Worm (Caenorhabditis elegans) whole organism, young adult: ENCODE data around the gene Y57E12AL.2.

Experiments
- B0019.2 ChIP-seq: fragments of 200-800 bp; sonication (Bioruptor generic); conservative IDR thresholded peaks from 2 replicates; pipeline ENCODE4 v1.3.6; 2022; ENCODE audit warnings: missing genetic modification reagents, missing genetic modification characterization, missing compliant biosample characterization
- B0336.3 ChIP-seq: fragments of 200-800 bp; sonication (Bioruptor generic); IDR thresholded peaks from 2 replicates; pipeline ENCODE4 v1.3.6; 2022; ENCODE audit warnings: missing genetic modification characterization, missing compliant biosample characterization
- C17E4.6 ChIP-seq: fragments of 200-800 bp; sonication (Bioruptor generic); IDR thresholded peaks from 2 replicates; pipeline ENCODE4 v1.3.6; 2022; ENCODE audit warnings: missing genetic modification reagents, missing genetic modification characterization, missing compliant biosample characterization
- F22D6.2 ChIP-seq: sonication (generic microtip); optimal IDR thresholded peaks from 2 replicates; lab custom pipeline; 2016; ENCODE audit warnings: mild to moderate bottlenecking, missing genetic modification characterization, missing compliant biosample characterization
- F23B12.7 ChIP-seq: sonication (generic microtip); optimal IDR thresholded peaks from 2 replicates; lab custom pipeline; 2017; ENCODE audit warnings: missing genetic modification characterization, mild to moderate bottlenecking, missing compliant biosample characterization, antibody characterized with exemption, moderate library complexity; ENCODE audit not compliant: insufficient read depth
- F33H1.4 ChIP-seq: fragments of 200-800 bp; sonication (Bioruptor generic); IDR thresholded peaks from 2 replicates; pipeline ENCODE4 v1.3.6; 2022; ENCODE audit warnings: missing genetic modification reagents, missing genetic modification characterization, missing compliant biosample characterization
- F52B5.7 ChIP-seq: sonication (generic microtip); optimal IDR thresholded peaks from 2 replicates; lab custom pipeline; 2016; ENCODE audit warnings: mild to moderate bottlenecking, missing genetic modification characterization, missing compliant biosample characterization
- Y53G8AR.9 ChIP-seq: fragments of 200-800 bp; sonication (Bioruptor generic); conservative IDR thresholded peaks from 2 replicates; pipeline ENCODE4 v1.3.6; 2022; ENCODE audit warnings: missing genetic modification reagents, missing genetic modification characterization, missing compliant biosample characterization
- Y67H2A.10 ChIP-seq: fragments of 200-800 bp; sonication (Bioruptor generic); conservative IDR thresholded peaks from 2 replicates; pipeline ENCODE4 v1.3.6; 2022; ENCODE audit warnings: missing genetic modification reagents, missing genetic modification characterization, missing compliant biosample characterization
- Y95B8A.8 ChIP-seq: fragments of 200-800 bp; sonication (Bioruptor generic); IDR thresholded peaks from 2 replicates; pipeline ENCODE4 v1.3.6; 2022; ENCODE audit warnings: missing genetic modification reagents, missing genetic modification characterization, missing compliant biosample characterization
- akir-1 ChIP-seq: fragments of 200-800 bp; sonication (Bioruptor generic); optimal IDR thresholded peaks from 2 replicates; lab custom pipeline; 2018; ENCODE audit warnings: mild to moderate bottlenecking, missing genetic modification characterization, moderate library complexity, missing compliant biosample characterization
- aptf-3 ChIP-seq: fragments of 200-800 bp; sonication (Bioruptor generic); IDR thresholded peaks from 2 replicates; pipeline ENCODE4 v1.3.6; 2022; ENCODE audit warnings: missing genetic modification characterization, missing compliant biosample characterization
- athp-1 ChIP-seq: sonication (generic microtip); optimal IDR thresholded peaks from 2 replicates; lab custom pipeline; 2017; ENCODE audit warnings: mild to moderate bottlenecking, missing genetic modification characterization, missing compliant biosample characterization
- attf-5 ChIP-seq: fragments of 200-800 bp; sonication (Bioruptor generic); optimal IDR thresholded peaks from 2 replicates; lab custom pipeline; 2018; ENCODE audit warnings: mild to moderate bottlenecking, missing genetic modification characterization, missing compliant biosample characterization
- cebp-1 ChIP-seq, 2 experiments: fragments of 200-800 bp in 1 of 2; sonication (Bioruptor generic) in 1 of 2; sonication (generic microtip) in 1 of 2; IDR thresholded peaks in 1 of 2; optimal IDR thresholded peaks in 1 of 2; 2 replicates each; pipeline versions ENCODE4 v1.3.6 to Lab custom; 2017 to 2022; ENCODE audit warnings: missing compliant biosample characterization in 2 of 2, missing genetic modification characterization in 2 of 2, mild to moderate bottlenecking in 1 of 2, missing genetic modification reagents in 1 of 2, moderate library complexity in 1 of 2
- ceh-100 ChIP-seq: fragments of 200-800 bp; sonication (Bioruptor generic); IDR thresholded peaks from 2 replicates; pipeline ENCODE4 v1.3.6; 2022; ENCODE audit warnings: missing genetic modification reagents, missing genetic modification characterization, missing compliant biosample characterization
- dox-1 ChIP-seq: fragments of 200-800 bp; sonication (Bioruptor generic); IDR thresholded peaks from 2 replicates; pipeline ENCODE4 v1.3.6; 2022; ENCODE audit warnings: missing genetic modification reagents, missing genetic modification characterization, missing compliant biosample characterization
- efl-1 ChIP-seq: fragments of 150-350 bp; optimal IDR thresholded peaks from 2 replicates; lab custom pipeline; 2014; ENCODE audit warnings: missing biosample characterization, missing genetic modification reagents, missing genetic modification characterization
- egl-18 ChIP-seq: fragments of 200-800 bp; sonication (Bioruptor generic); IDR thresholded peaks from 2 replicates; pipeline ENCODE4 v1.3.6; 2022; ENCODE audit warnings: missing genetic modification reagents, missing genetic modification characterization, missing compliant biosample characterization
- ets-4 ChIP-seq: fragments of 200-800 bp; sonication (Bioruptor generic); optimal IDR thresholded peaks from 2 replicates; lab custom pipeline; 2018; ENCODE audit warnings: mild to moderate bottlenecking, missing genetic modification characterization, missing compliant biosample characterization
- gei-17 ChIP-seq: fragments of 200-800 bp; sonication (Bioruptor generic); optimal IDR thresholded peaks from 2 replicates; lab custom pipeline; 2018; ENCODE audit warnings: mild to moderate bottlenecking, missing genetic modification characterization, missing compliant biosample characterization
- lag-1 ChIP-seq: fragments of 200-800 bp; sonication (Bioruptor generic); IDR thresholded peaks from 2 replicates; pipeline ENCODE4 v1.3.6; 2022; ENCODE audit warnings: missing genetic modification reagents, missing genetic modification characterization, missing compliant biosample characterization
- lin-35 ChIP-seq, 3 experiments: fragments of 150-350 bp in 2 of 3; sonication (generic microtip) in 1 of 3; optimal IDR thresholded peaks; 2 replicates each; lab custom pipeline; 2014 to 2018; ENCODE audit warnings: missing biosample characterization in 3 of 3, missing genetic modification characterization in 3 of 3, missing genetic modification reagents in 3 of 3
- lir-1 ChIP-seq: fragments of 200-800 bp; sonication (Bioruptor generic); conservative IDR thresholded peaks from 2 replicates; pipeline ENCODE4 v1.3.6; 2022; ENCODE audit warnings: missing genetic modification reagents, missing genetic modification characterization, missing compliant biosample characterization
- madf-10 ChIP-seq: sonication (generic microtip); optimal IDR thresholded peaks from 2 replicates; lab custom pipeline; 2016; ENCODE audit warnings: mild to moderate bottlenecking, missing genetic modification characterization, missing compliant biosample characterization
- madf-3 ChIP-seq: fragments of 200-800 bp; sonication (Bioruptor generic); IDR thresholded peaks from 2 replicates; pipeline ENCODE4 v1.3.6; 2022; ENCODE audit warnings: missing genetic modification reagents, missing genetic modification characterization, missing compliant biosample characterization
- mes-4 ChIP-seq: sonication (generic microtip); optimal IDR thresholded peaks from 2 replicates; lab custom pipeline; 2016; ENCODE audit warnings: missing genotype, missing genetic modification characterization, missing compliant biosample characterization
- nfya-1 ChIP-seq: sonication (generic microtip); optimal IDR thresholded peaks from 2 replicates; lab custom pipeline; 2017; ENCODE audit warnings: antibody characterized with exemption, missing compliant biosample characterization, missing genetic modification characterization, borderline replicate concordance; ENCODE audit not compliant: insufficient read depth
- nfya-2 ChIP-seq: fragments of 200-800 bp; sonication (Bioruptor generic); IDR thresholded peaks from 2 replicates; pipeline ENCODE4 v1.3.6; 2022; ENCODE audit warnings: missing genetic modification reagents, missing genetic modification characterization, missing compliant biosample characterization
- nhr-179 ChIP-seq: sonication (generic microtip); optimal IDR thresholded peaks from 2 replicates; lab custom pipeline; 2016; ENCODE audit warnings: mild to moderate bottlenecking, missing genetic modification characterization, missing compliant biosample characterization
- pbrm-1 ChIP-seq: fragments of 200-800 bp; sonication (Bioruptor generic); IDR thresholded peaks from 2 replicates; pipeline ENCODE4 v1.3.6; 2022; ENCODE audit warnings: missing genetic modification reagents, missing genetic modification characterization, missing compliant biosample characterization
- pha-4 ChIP-seq: fragments of 150-350 bp; sonication (generic microtip); optimal IDR thresholded peaks from 2 replicates; lab custom pipeline; 2014; ENCODE audit warnings: missing biosample characterization, missing genetic modification reagents, missing genetic modification characterization
- repo-1 ChIP-seq: sonication (generic microtip); optimal IDR thresholded peaks from 2 replicates; lab custom pipeline; 2017; ENCODE audit warnings: mild to moderate bottlenecking, missing genetic modification characterization, missing compliant biosample characterization
- snpc-1.1 ChIP-seq: sonication (generic microtip); optimal IDR thresholded peaks from 2 replicates; lab custom pipeline; 2017; ENCODE audit warnings: missing genetic modification characterization, mild to moderate bottlenecking, missing compliant biosample characterization, antibody characterized with exemption, moderate library complexity, missing genotype, missing genetic modification reagents; ENCODE audit not compliant: insufficient read depth
- snpc-1.3 ChIP-seq: sonication (generic microtip); optimal IDR thresholded peaks from 2 replicates; lab custom pipeline; 2017; ENCODE audit warnings: missing genetic modification characterization, mild to moderate bottlenecking, missing compliant biosample characterization, antibody characterized with exemption, moderate library complexity, missing genotype, missing genetic modification reagents; ENCODE audit not compliant: insufficient read depth
- snpc-3.4 ChIP-seq: sonication (generic microtip); optimal IDR thresholded peaks from 2 replicates; lab custom pipeline; 2017; ENCODE audit warnings: missing genetic modification characterization, mild to moderate bottlenecking, missing compliant biosample characterization, antibody characterized with exemption, moderate library complexity, missing genotype, missing genetic modification reagents
- snpc-4 ChIP-seq, 5 experiments: fragments of 150-350 bp in 1 of 5; sonication (generic microtip) in 4 of 5; optimal IDR thresholded peaks; 2 replicates each; lab custom pipeline; 2014 to 2018; ENCODE audit warnings: missing genetic modification characterization in 5 of 5, missing biosample characterization in 3 of 5, antibody characterized with exemption in 2 of 5, mild to moderate bottlenecking in 2 of 5, missing compliant biosample characterization in 2 of 5, missing genotype in 2 of 5, moderate library complexity in 2 of 5, missing genetic modification reagents in 1 of 5
- somi-1 ChIP-seq: fragments of 200-800 bp; sonication (Bioruptor generic); optimal IDR thresholded peaks from 2 replicates; lab custom pipeline; 2018; ENCODE audit warnings: mild to moderate bottlenecking, missing genetic modification characterization, missing compliant biosample characterization
- tbp1 ChIP-seq: fragments of 200-800 bp; sonication (Bioruptor generic); optimal IDR thresholded peaks from 2 replicates; lab custom pipeline; 2018; ENCODE audit warnings: mild to moderate bottlenecking, missing genetic modification characterization, missing compliant biosample characterization
- tbx-9 ChIP-seq: sonication (generic microtip); optimal IDR thresholded peaks from 2 replicates; lab custom pipeline; 2016; ENCODE audit warnings: borderline replicate concordance, missing genetic modification characterization, inconsistent platforms, missing compliant biosample characterization
- xnd-1 ChIP-seq: sonication (generic microtip); optimal IDR thresholded peaks from 2 replicates; lab custom pipeline; 2016; ENCODE audit warnings: missing genotype, missing genetic modification reagents, missing genetic modification characterization, missing compliant biosample characterization
- zfh-2 ChIP-seq: fragments of 200-800 bp; sonication (Bioruptor generic); conservative IDR thresholded peaks from 2 replicates; pipeline ENCODE4 v1.3.6; 2022; ENCODE audit warnings: missing genetic modification reagents, missing genetic modification characterization, missing compliant biosample characterization
- zim-3 ChIP-seq: sonication (generic microtip); optimal IDR thresholded peaks from 2 replicates; lab custom pipeline; 2017; ENCODE audit warnings: mild to moderate bottlenecking, missing genetic modification characterization, moderate library complexity, missing compliant biosample characterization
- ztf-18 ChIP-seq: sonication (generic microtip); optimal IDR thresholded peaks from 2 replicates; lab custom pipeline; 2016; ENCODE audit warnings: missing genotype, mild to moderate bottlenecking, missing genetic modification characterization, missing compliant biosample characterization
- ztf-28 ChIP-seq: fragments of 200-800 bp; sonication (Bioruptor generic); IDR thresholded peaks from 2 replicates; pipeline ENCODE4 v1.3.6; 2022; ENCODE audit warnings: missing genetic modification reagents, missing genetic modification characterization, missing compliant biosample characterization
- ztf-6 ChIP-seq: fragments of 200-800 bp; sonication (Bioruptor generic); IDR thresholded peaks from 2 replicates; pipeline ENCODE4 v1.3.6; 2022; ENCODE audit warnings: missing genetic modification reagents, missing genetic modification characterization, missing compliant biosample characterization

Gene Y57E12AL.2

DNA sequence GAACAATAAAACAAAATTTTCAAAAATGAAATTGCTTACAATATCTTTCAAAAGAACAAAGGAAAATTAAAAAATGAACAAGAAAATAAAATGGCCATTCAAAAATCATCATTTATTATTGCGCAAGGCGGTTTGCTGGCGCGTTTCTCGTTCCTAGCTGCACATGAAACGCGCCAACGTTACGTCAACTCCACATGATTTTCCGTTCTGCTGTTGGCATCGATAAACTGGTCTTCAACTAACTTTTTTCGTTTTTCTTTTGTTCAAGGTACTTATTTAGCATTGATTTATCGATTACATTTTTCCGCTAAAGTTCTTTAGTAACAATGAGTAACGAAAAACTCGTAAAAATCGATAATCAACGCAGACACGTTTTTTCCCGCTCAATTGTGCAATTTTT is 2.5 kb downstream of the Y57E12AL.2 start, which contains the start of the genes Y57E12AL.6 and Y57E12AL.1 (continued):
- TF ChIP-seq F22D6.2 (tag; lab: Kevin White, UChicago) (no peak), attf-5 (GFP tag; lab: Kevin White, UChicago) (peak; percentile 84), zfh-2 (0 out of 2 replicates have a peak, but pooled peaks have one; percentile 15), efl-1 (GFP tag; lab: Kevin White, UChicago) (peak; percentile 55), ztf-28 (GFP tag; lab: Robert Waterston, UW) (no peak), F33H1.4 (GFP tag; lab: Robert Waterston, UW) (peak; percentile 55; the same call in 1 of the 2 replicates), madf-3 (GFP tag; lab: Robert Waterston, UW) (peak; percentile 72), F52B5.7 (tag; lab: Kevin White, UChicago) (no peak), zim-3 (no peak), snpc-4 (GFP tag; optimal IDR thresholded peaks at IDR 0.05; lab: Kevin White, UChicago) (peak; percentile 58), snpc-4 (tag; optimal IDR thresholded peaks at IDR 0.05; lab: Kevin White, UChicago) (peak; percentile 73 to 83 (median 81)), lag-1 (GFP tag; lab: Robert Waterston, UW) (no peak), Y67H2A.10 (GFP tag; lab: Robert Waterston, UW) (0 out of 2 replicates have a peak, but pooled peaks have one; percentile 19), somi-1 (GFP tag; lab: Kevin White, UChicago) (peak; percentile 66), dox-1 (GFP tag; lab: Robert Waterston, UW) (peak; percentile 87), ztf-18 (peak; percentile 98), ceh-100 (GFP tag; lab: Robert Waterston, UW) (0 out of 2 replicates have a peak, but pooled peaks have one; percentile 11), aptf-3 (no peak), lir-1 (GFP tag; lab: Robert Waterston, UW) (0 out of 2 replicates have a peak, but pooled peaks have one; percentile 24), nfya-2 (GFP tag; lab: Robert Waterston, UW) (no peak), ztf-6 (GFP tag; lab: Robert Waterston, UW) (no peak), madf-10 (tag; lab: Kevin White, UChicago) (peak; percentile 49), mes-4 (tag; lab: Kevin White, UChicago) (no peak), tbp1 (GFP tag; lab: Kevin White, UChicago) (peak; percentile 46), F23B12.7 (tag; lab: Kevin White, UChicago) (peak; percentile 58), nfya-1 (tag; lab: Kevin White, UChicago) (no peak), pha-4 (peak; percentile 38), lin-35 (GFP tag; optimal IDR thresholded peaks at IDR 0.05; lab: Kevin White, UChicago) (peak; percentile 54 to 81 (median 55)), tbx-9 (tag; lab: Kevin White, UChicago) (no peak), Y95B8A.8 (no peak), snpc-1.1 (tag; lab: Kevin White, UChicago) (peak; percentile 71), cebp-1 (GFP tag; IDR thresholded peaks at IDR 0.05; lab: Robert Waterston, UW) (0 out of 2 replicates have a peak, but pooled peaks have one; percentile 37), cebp-1 (tag; optimal IDR thresholded peaks at IDR 0.05; lab: Kevin White, UChicago) (peak; percentile 85), C17E4.6 (no peak), B0019.2 (GFP tag; lab: Robert Waterston, UW) (no peak), snpc-3.4 (peak; percentile 89), snpc-1.3 (tag; lab: Kevin White, UChicago) (peak; percentile 25), ets-4 (GFP tag; lab: Kevin White, UChicago) (no peak), akir-1 (GFP tag; lab: Kevin White, UChicago) (no peak), B0336.3 (GFP tag; lab: Robert Waterston, UW) (peak; percentile 65; the same call in 1 of the 2 replicates), Y53G8AR.9 (GFP tag; lab: Robert Waterston, UW) (peak; percentile 70; the same call in 1 of the 2 replicates), xnd-1 (peak; percentile 22), repo-1 (tag; lab: Kevin White, UChicago) (peak; percentile 48), pbrm-1 (GFP tag; lab: Robert Waterston, UW) (peak; percentile 46; the same call in 1 of the 2 replicates), gei-17 (peak; percentile 35), athp-1 (peak; percentile 33), egl-18 (no peak), nhr-179 (tag; lab: Kevin White, UChicago) (no peak)
